Fruit fly (Drosophila melanogaster) whole organism, wandering third instar larva: ENCODE measurements around the gene CG6184.

Experiments
- Abd-B ChIP-seq: fragments of >200 bp; optimal IDR thresholded peaks from 2 replicates; lab custom pipeline; 2017; ENCODE audit warnings: missing biosample characterization, missing genetic modification characterization
- CG32264 ChIP-seq: fragments of 200-800 bp; sonication (Bioruptor generic); optimal IDR thresholded peaks from 2 replicates; lab custom pipeline; 2016; ENCODE audit warnings: missing biosample characterization, missing genetic modification characterization
- CG9705 ChIP-seq: fragments of 200-800 bp; sonication (Bioruptor generic); optimal IDR thresholded peaks from 2 replicates; lab custom pipeline; 2018; ENCODE audit warnings: missing biosample characterization, mild to moderate bottlenecking, missing genetic modification characterization
- CrebA ChIP-seq: fragments of 200-800 bp; sonication (Bioruptor generic); optimal IDR thresholded peaks from 2 replicates; lab custom pipeline; 2016; ENCODE audit warnings: missing biosample characterization, mild to moderate bottlenecking, missing genetic modification characterization, borderline replicate concordance
- Dfd ChIP-seq: fragments of >200 bp; optimal IDR thresholded peaks from 2 replicates; lab custom pipeline; 2017; ENCODE audit warnings: missing biosample characterization, missing genetic modification characterization
- Dif ChIP-seq: fragments of 200-275, 200-300 bp; sonication (Bioruptor generic); optimal IDR thresholded peaks from 2 replicates; lab custom pipeline; 2018; ENCODE audit warnings: missing biosample characterization, missing genetic modification characterization; ENCODE audit not compliant: partially characterized antibody
- HLH106 ChIP-seq: fragments of 200-800 bp; optimal IDR thresholded peaks from 3 replicates; lab custom pipeline; 2019; ENCODE audit warnings: missing biosample characterization, mild to moderate bottlenecking, missing genetic modification characterization, moderate library complexity
- Hnf4 ChIP-seq: fragments of 200-800 bp; sonication (Bioruptor generic); optimal IDR thresholded peaks from 2 replicates; lab custom pipeline; 2016; ENCODE audit warnings: missing biosample characterization, mild to moderate bottlenecking, missing genetic modification characterization
- Hr78 ChIP-seq: fragments of >200 bp; optimal IDR thresholded peaks from 2 replicates; lab custom pipeline; 2017; ENCODE audit warnings: missing biosample characterization, missing genetic modification characterization
- Hr83 ChIP-seq: fragments of 200-300 bp; sonication (Bioruptor generic); optimal IDR thresholded peaks from 2 replicates; lab custom pipeline; 2016; ENCODE audit warnings: missing biosample characterization, mild to moderate bottlenecking, missing genetic modification characterization, moderate library complexity; ENCODE audit not compliant: poor library complexity, severe bottlenecking
- Jra ChIP-seq: sonication (Bioruptor generic); optimal IDR thresholded peaks from 2 replicates; lab custom pipeline; 2016; ENCODE audit warnings: missing biosample characterization, missing genetic modification characterization
- Mio ChIP-seq: sonication (Bioruptor generic); optimal IDR thresholded peaks from 2 replicates; lab custom pipeline; 2016; ENCODE audit warnings: missing biosample characterization, missing genetic modification characterization
- Myc ChIP-seq: fragments of >200 bp; optimal IDR thresholded peaks from 2 replicates; lab custom pipeline; 2017
- N ChIP-seq: fragments of >200 bp; optimal IDR thresholded peaks from 2 replicates; lab custom pipeline; 2018; ENCODE audit warnings: missing biosample characterization, missing external identifiers, missing genetic modification characterization
- OdsH ChIP-seq: fragments of 200-800 bp; sonication (Bioruptor generic); optimal IDR thresholded peaks from 2 replicates; lab custom pipeline; 2016; ENCODE audit warnings: missing biosample characterization, mild to moderate bottlenecking, missing genetic modification characterization
- Rel ChIP-seq, 2 experiments: fragments of 200-800 bp; sonication (Bioruptor generic) in 1 of 2; optimal IDR thresholded peaks; 2 replicates in 1 of 2; 3 replicates in 1 of 2; lab custom pipeline; 2016 to 2019; ENCODE audit warnings: mild to moderate bottlenecking in 2 of 2, missing biosample characterization in 2 of 2, missing genetic modification characterization in 2 of 2, moderate library complexity in 1 of 2
- Sp1 ChIP-seq: fragments of 200-800 bp; sonication (Bioruptor generic); optimal IDR thresholded peaks from 3 replicates; lab custom pipeline; 2019; ENCODE audit warnings: missing biosample characterization, mild to moderate bottlenecking, missing genetic modification characterization, moderate library complexity
- Vsx2 ChIP-seq: fragments of 200-300, 225-300 bp; sonication (Bioruptor generic); optimal IDR thresholded peaks from 2 replicates; lab custom pipeline; 2018; ENCODE audit warnings: missing biosample characterization, missing genetic modification characterization; ENCODE audit not compliant: partially characterized antibody
- br ChIP-seq: fragments of 200-800 bp; sonication (Bioruptor generic); optimal IDR thresholded peaks from 2 replicates; lab custom pipeline; 2016; ENCODE audit warnings: missing biosample characterization, missing genetic modification characterization
- brk ChIP-seq: fragments of 200-800 bp; sonication (Bioruptor generic); optimal IDR thresholded peaks from 2 replicates; lab custom pipeline; 2016; ENCODE audit warnings: missing biosample characterization, mild to moderate bottlenecking, missing genetic modification characterization
- dsf ChIP-seq: sonication (Bioruptor generic); optimal IDR thresholded peaks from 2 replicates; lab custom pipeline; 2016; ENCODE audit warnings: missing biosample characterization, missing genetic modification characterization, borderline replicate concordance
- ey ChIP-seq: fragments of 200-800 bp; sonication (Bioruptor generic); optimal IDR thresholded peaks from 2 replicates; lab custom pipeline; 2016; ENCODE audit warnings: missing biosample characterization, missing genetic modification characterization
- foxo ChIP-seq, 2 experiments: fragments of 200-800 bp; sonication (Bioruptor generic); optimal IDR thresholded peaks; 2 replicates in 1 of 2; 3 replicates in 1 of 2; lab custom pipeline; 2016 to 2017; ENCODE audit warnings: missing biosample characterization in 2 of 2, missing genetic modification characterization in 2 of 2
- h ChIP-seq: fragments of 200-800 bp; sonication (Bioruptor generic); optimal IDR thresholded peaks from 3 replicates; lab custom pipeline; 2016; ENCODE audit warnings: missing biosample characterization, mild to moderate bottlenecking, missing genetic modification characterization
- jim ChIP-seq: fragments of 175-275, 200-325 bp; sonication (Bioruptor generic); optimal IDR thresholded peaks from 2 replicates; lab custom pipeline; 2016; ENCODE audit warnings: missing biosample characterization, mild to moderate bottlenecking, missing genetic modification characterization
- lola ChIP-seq: fragments of >200 bp; optimal IDR thresholded peaks from 2 replicates; lab custom pipeline; 2017; ENCODE audit warnings: missing biosample characterization, missing genetic modification characterization
- pan ChIP-seq: fragments of >200 bp; optimal IDR thresholded peaks from 2 replicates; lab custom pipeline; 2017
- psq ChIP-seq: fragments of 200-800 bp; sonication (Bioruptor generic); optimal IDR thresholded peaks from 3 replicates; lab custom pipeline; 2017; ENCODE audit warnings: missing biosample characterization, mild to moderate bottlenecking, missing genetic modification characterization, moderate library complexity
- rgr ChIP-seq: fragments of 200-800 bp; sonication (Bioruptor generic); optimal IDR thresholded peaks from 3 replicates; lab custom pipeline; 2016; ENCODE audit warnings: missing biosample characterization, mild to moderate bottlenecking, missing genetic modification characterization
- sage ChIP-seq: fragments of 200-800 bp; sonication (Bioruptor generic); optimal IDR thresholded peaks from 2 replicates; lab custom pipeline; 2016; ENCODE audit warnings: missing biosample characterization, mild to moderate bottlenecking, missing genetic modification characterization
- sv ChIP-seq: fragments of 200-800 bp; sonication (Bioruptor generic); optimal IDR thresholded peaks from 3 replicates; lab custom pipeline; 2016; ENCODE audit warnings: missing biosample characterization, missing genetic modification characterization
- woc ChIP-seq: sonication (Bioruptor generic); optimal IDR thresholded peaks from 2 replicates; lab custom pipeline; 2016; ENCODE audit warnings: missing biosample characterization, mild to moderate bottlenecking, missing genetic modification characterization

The CG6184 gene

DNA sequence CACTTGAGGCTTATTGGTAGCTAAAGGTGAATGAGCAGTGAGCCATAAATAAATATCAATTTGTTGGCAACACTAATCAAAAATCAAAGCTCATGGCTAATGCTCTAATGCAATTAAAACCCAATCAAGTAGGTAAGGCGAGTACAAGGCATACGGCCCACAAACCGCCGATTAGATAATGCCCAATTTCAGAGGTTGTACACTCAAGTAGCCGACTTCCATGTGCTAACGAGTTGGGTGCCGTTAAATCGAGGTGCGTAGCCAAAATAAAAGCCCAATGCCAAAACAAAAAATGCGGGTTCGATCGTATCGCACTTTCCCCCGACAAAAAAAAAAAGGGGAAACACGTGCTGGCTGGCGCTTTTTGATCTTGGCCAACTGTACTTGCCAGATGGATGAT, 35.7 kb downstream of the CG6184 start:
- no peak for TF ChIP-seq lola (GFP tag; lab: Kevin White, UChicago)
- TF ChIP-seq Hr83 (GFP tag; lab: Kevin White, UChicago) = no peak
- TF ChIP-seq N (GFP tag; lab: Kevin White, UChicago) = no peak
- no peak for TF ChIP-seq pan (lab: Kevin White, UChicago)
- no peak for TF ChIP-seq Myc (lab: Kevin White, UChicago)
- TF ChIP-seq Sp1 (GFP tag; lab: Kevin White, UChicago) = no peak
- no peak for TF ChIP-seq Mio (GFP tag; lab: Kevin White, UChicago)
- TF ChIP-seq Dif (GFP tag; lab: Kevin White, UChicago) = no peak
- TF ChIP-seq rgr (GFP tag; lab: Kevin White, UChicago) = no peak
- no peak for TF ChIP-seq psq (GFP tag; lab: Kevin White, UChicago)
- no peak for TF ChIP-seq Jra (GFP tag; lab: Kevin White, UChicago)
- no peak for TF ChIP-seq jim (GFP tag; lab: Kevin White, UChicago)
- no peak for TF ChIP-seq ey (GFP tag; lab: Kevin White, UChicago)
- peak; percentile 40 for TF ChIP-seq h (GFP tag; lab: Kevin White, UChicago)
- no peak for TF ChIP-seq Rel (GFP tag; optimal IDR thresholded peaks at IDR 0.05; lab: Kevin White, UChicago)
- TF ChIP-seq Rel (tag; optimal IDR thresholded peaks at IDR 0.05; lab: Kevin White, UChicago) = peak; percentile 66
- no peak for TF ChIP-seq woc (GFP tag; lab: Kevin White, UChicago)
- no peak for TF ChIP-seq Hnf4 (GFP tag; lab: Kevin White, UChicago)

DNA sequence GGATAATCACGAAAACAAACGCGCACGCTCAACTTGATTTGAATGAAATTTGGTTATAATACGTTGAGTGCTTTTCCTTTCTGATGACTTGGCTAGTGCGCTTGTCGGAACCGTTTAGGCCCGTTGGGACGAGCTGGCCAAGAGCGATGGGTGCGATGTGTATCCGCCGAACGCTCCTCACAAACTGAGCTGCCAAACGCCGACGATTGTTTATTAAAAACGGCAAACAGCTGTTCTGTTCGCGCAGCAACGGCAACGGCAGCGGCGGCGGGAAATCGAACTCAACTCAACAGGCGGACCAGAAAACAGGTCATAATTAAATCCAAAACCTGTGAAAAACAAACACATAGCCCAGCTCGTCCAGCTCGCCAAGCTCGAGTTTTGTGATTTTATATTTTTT, 36.7 kb downstream of the CG6184 start:
- TF ChIP-seq foxo (GFP tag; optimal IDR thresholded peaks at IDR 0.05; lab: Kevin White, UChicago) (no peak), Rel (GFP tag; optimal IDR thresholded peaks at IDR 0.05; lab: Kevin White, UChicago) (no peak), Rel (tag; optimal IDR thresholded peaks at IDR 0.05; lab: Kevin White, UChicago) (peak; percentile 4), Dif (GFP tag; lab: Kevin White, UChicago) (no peak), HLH106 (no peak), jim (GFP tag; lab: Kevin White, UChicago) (no peak), woc (GFP tag; lab: Kevin White, UChicago) (no peak), h (GFP tag; lab: Kevin White, UChicago) (peak; percentile 25), Dfd (GFP tag; lab: Kevin White, UChicago) (no peak), sv (GFP tag; lab: Kevin White, UChicago) (no peak), Vsx2 (no peak), br (GFP tag; lab: Kevin White, UChicago) (no peak), CrebA (GFP tag; lab: Kevin White, UChicago) (no peak), Abd-B (GFP tag; lab: Kevin White, UChicago) (no peak), Mio (GFP tag; lab: Kevin White, UChicago) (no peak), OdsH (GFP tag; lab: Kevin White, UChicago) (no peak), Hr78 (GFP tag; lab: Kevin White, UChicago) (no peak), CG9705 (GFP tag; lab: Kevin White, UChicago) (no peak), pan (lab: Kevin White, UChicago) (no peak)

DNA sequence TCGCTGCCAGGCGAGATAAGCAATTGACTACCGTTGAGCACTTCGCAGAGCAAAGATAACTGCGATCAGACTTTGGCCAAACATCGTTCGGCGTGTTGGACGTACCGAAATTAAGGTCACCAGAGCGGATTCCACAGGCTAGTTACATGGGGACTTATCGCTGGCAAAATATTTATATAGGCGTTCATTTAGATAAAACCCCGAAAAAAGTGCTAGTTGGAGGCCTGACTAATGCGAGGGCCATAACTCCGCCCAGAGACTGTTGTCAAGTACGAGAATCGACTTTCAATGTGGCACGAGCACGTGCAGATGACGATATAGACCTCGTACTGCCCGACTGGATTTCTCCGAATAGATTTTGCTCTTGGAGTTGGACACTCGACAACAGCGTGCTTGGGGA, 37.8 kb downstream of the CG6184 start:
- TF ChIP-seq CG9705 (GFP tag; lab: Kevin White, UChicago) = no peak
- TF ChIP-seq dsf = no peak
- no peak for TF ChIP-seq N (GFP tag; lab: Kevin White, UChicago)
- TF ChIP-seq pan (lab: Kevin White, UChicago) = no peak

DNA sequence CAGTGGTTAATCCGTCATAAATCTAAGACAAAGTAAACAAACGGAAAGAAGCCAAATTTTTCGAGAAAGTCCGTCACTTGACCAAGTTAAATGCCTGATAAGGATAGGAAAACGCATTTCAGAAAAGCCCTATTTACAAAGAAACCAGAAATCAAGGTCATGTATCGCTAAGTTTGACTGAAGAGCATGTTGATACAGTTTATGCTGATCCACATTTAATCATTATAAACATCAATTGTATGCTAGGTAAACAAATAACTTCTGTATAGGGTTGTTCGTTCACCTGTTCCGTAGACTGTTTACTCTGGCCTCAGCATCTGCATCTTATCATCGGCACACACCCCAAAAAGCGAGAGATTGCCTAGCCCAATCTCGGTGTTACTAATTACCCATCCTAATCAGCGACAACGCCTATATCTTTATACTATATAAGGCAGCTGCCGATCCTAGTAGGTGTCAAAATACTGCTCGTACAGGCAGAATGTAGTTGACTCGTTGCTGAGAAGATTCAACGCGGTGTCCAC, 44.7 kb downstream of the CG6184 start, which contains the start of gene CG16727:
TSS of gene CG16727 (plus strand) at position 474 of the 524 bp plus-strand sequence.
- TF ChIP-seq rgr (GFP tag; lab: Kevin White, UChicago) (peak; percentile 17), OdsH (GFP tag; lab: Kevin White, UChicago) (peak; percentile 29), Abd-B (GFP tag; lab: Kevin White, UChicago) (no peak), h (GFP tag; lab: Kevin White, UChicago) (peak; percentile 6), Sp1 (GFP tag; lab: Kevin White, UChicago) (peak; percentile 24)

DNA sequence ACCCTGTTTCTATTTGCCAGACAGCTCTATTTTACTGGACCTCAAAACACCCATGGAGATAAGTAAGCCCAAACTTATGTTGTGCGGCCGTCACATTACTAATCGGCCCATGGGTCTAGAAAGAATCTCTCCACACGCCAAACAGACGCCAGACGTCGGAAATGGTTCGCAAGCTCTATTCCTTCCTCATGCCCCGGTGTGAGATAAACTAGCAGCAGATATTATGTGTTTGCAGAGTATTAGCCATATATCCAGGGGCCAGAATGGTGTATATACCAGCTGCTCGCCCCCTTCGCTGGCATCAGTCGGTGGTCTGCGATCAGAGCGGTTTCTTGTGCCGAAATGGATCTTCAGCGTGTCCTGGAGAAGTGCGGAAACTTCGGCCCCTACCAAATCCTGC, 47.7 kb downstream of the CG6184 start, which contains the start of gene CG17752:
TSS of gene CG17752 (plus strand) at position 301 of the 400 bp plus-strand sequence.
- TF ChIP-seq dsf = no peak
- TF ChIP-seq brk = no peak
- TF ChIP-seq sage = no peak
- TF ChIP-seq h (GFP tag; lab: Kevin White, UChicago) = no peak
- no peak for TF ChIP-seq N (GFP tag; lab: Kevin White, UChicago)
- no peak for TF ChIP-seq Sp1 (GFP tag; lab: Kevin White, UChicago)
- TF ChIP-seq Hr83 (GFP tag; lab: Kevin White, UChicago) = no peak
- no peak for TF ChIP-seq Vsx2
- no peak for TF ChIP-seq Hnf4 (GFP tag; lab: Kevin White, UChicago)
- no peak for TF ChIP-seq Dfd (GFP tag; lab: Kevin White, UChicago)
- no peak for TF ChIP-seq CG32264 (GFP tag; lab: Kevin White, UChicago)
- no peak for TF ChIP-seq HLH106
